Worm (Caenorhabditis elegans) whole organism, late embryonic: ENCODE data around the gene nlp-58.

ENCODE experiments used
- hlh-30 ChIP-seq: sonication (generic microtip); optimal IDR thresholded peaks from 2 replicates; lab custom pipeline; 2017; ENCODE audit warnings: antibody characterized with exemption, missing genetic modification characterization, missing compliant biosample characterization; ENCODE audit not compliant: insufficient read depth
- nfya-1 ChIP-seq: sonication (generic microtip); optimal IDR thresholded peaks from 2 replicates; lab custom pipeline; 2017; ENCODE audit warnings: missing genetic modification characterization, mild to moderate bottlenecking, missing compliant biosample characterization, antibody characterized with exemption, moderate library complexity
- nhr-11 ChIP-seq: fragments of 150-350 bp; optimal IDR thresholded peaks from 2 replicates; lab custom pipeline; 2014; ENCODE audit warnings: missing biosample characterization, missing genetic modification characterization

DNA sequence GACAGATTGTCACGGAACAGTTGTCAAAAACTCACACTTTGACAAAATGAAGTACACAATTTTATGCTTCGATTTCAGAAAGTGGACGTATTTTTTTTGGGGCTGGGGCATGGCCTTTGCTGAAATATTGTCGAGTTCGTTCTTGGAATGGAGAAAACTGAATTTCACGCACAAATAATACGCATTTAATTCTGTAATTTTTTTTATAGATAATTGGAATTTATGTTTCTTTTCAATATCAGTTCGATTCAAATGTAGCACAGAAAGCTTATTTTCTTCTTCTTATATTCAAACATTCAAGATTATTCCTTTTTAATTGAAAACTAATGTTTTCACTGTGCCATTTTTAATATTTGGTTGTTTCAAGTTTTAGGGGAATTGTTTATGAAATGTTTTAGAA is 11.6 kb upstream of the nlp-58 start, which contains the start of gene T07C12.10:
- TF ChIP-seq nhr-11 (tag; lab: Kevin White, UChicago) (no peak), hlh-30 (tag; lab: Kevin White, UChicago) (no peak), nfya-1 (tag; lab: Kevin White, UChicago) (no peak)
